Worm (Caenorhabditis elegans): Measurements from ENCODE around the gene cest-2.3.

DNA sequence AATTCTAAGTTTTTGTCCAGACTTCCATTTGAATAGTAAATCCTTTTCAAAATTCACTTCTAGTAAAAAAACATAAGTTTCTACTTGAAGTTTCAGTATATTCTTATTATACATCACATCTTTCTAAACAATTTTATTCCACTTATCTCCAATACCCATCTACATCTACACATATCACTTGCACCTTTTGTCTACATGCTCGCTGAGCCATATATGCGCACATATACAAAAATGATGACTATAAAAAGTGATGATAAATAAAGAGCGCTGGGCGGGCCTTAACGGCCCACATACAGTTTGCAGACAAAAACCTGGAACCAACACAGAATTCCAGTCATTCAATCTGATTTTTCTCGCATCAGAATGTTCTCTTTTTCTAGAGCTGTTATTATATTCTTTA lies 26.3 kb downstream of the cest-2.3 start, which contains the start of gene AH10.2:
- TF ChIP-seq nhr-237 (tag; optimal IDR thresholded peaks at IDR 0.05), result no peak
- no peak for TF ChIP-seq blmp-1 (tag; optimal IDR thresholded peaks at IDR 0.05; ENCODE audit: insufficient read depth)
- TF ChIP-seq unc-39 (tag; optimal IDR thresholded peaks at IDR 0.05), result no peak
- no peak for TF ChIP-seq ceh-82 (tag; optimal IDR thresholded peaks at IDR 0.05)
- no peak for TF ChIP-seq lin-39 (tag; optimal IDR thresholded peaks at IDR 0.05)

Measured in whole organism, L2 larva.